Fruit fly (Drosophila melanogaster) whole organism, embryonic: Measurements from ENCODE around the gene CG1628.

ENCODE experiments used
- Atf3 ChIP-seq: fragments of 200-800 bp; sonication (Bioruptor generic); optimal IDR thresholded peaks from 3 replicates; lab custom pipeline; 2016; ENCODE audit warnings: missing biosample characterization, missing genetic modification characterization
- CG10431 ChIP-seq: fragments of 200-800 bp; sonication (Bioruptor generic); optimal IDR thresholded peaks from 3 replicates; lab custom pipeline; 2018; ENCODE audit warnings: missing biosample characterization, mild to moderate bottlenecking, missing genetic modification characterization
- CG11504 ChIP-seq: fragments of 200-800 bp; sonication (Bioruptor generic); optimal IDR thresholded peaks from 3 replicates; lab custom pipeline; 2019; ENCODE audit warnings: missing biosample characterization, mild to moderate bottlenecking, missing genetic modification characterization, moderate library complexity
- CG12391 ChIP-seq: fragments of 200-800 bp; sonication (Bioruptor generic); optimal IDR thresholded peaks from 3 replicates; lab custom pipeline; 2018; ENCODE audit warnings: missing biosample characterization, mild to moderate bottlenecking, missing genetic modification characterization, moderate library complexity
- CG15601 ChIP-seq: fragments of 200-800 bp; sonication (Bioruptor generic); optimal IDR thresholded peaks from 3 replicates; lab custom pipeline; 2019; ENCODE audit warnings: missing biosample characterization, mild to moderate bottlenecking, missing genetic modification characterization, moderate library complexity
- CG17361 ChIP-seq: fragments of 200-800 bp; sonication (Bioruptor generic); IDR thresholded peaks from 3 replicates; pipeline ENCODE4 v1.3.6; 2022; ENCODE audit warnings: missing biosample characterization, missing genetic modification characterization
- CG18476 ChIP-seq: fragments of 200-800 bp; sonication (Bioruptor generic); optimal IDR thresholded peaks from 2 replicates; lab custom pipeline; 2016; ENCODE audit warnings: missing biosample characterization, mild to moderate bottlenecking, missing genetic modification characterization
- CG2678 ChIP-seq: fragments of 200-800 bp; sonication (Bioruptor generic); optimal IDR thresholded peaks from 3 replicates; lab custom pipeline; 2019; ENCODE audit warnings: missing biosample characterization, mild to moderate bottlenecking, missing genetic modification characterization, moderate library complexity
- CG4404 ChIP-seq: fragments of 200-800 bp; sonication (Bioruptor generic); IDR thresholded peaks from 2 replicates; pipeline ENCODE4 v1.3.6; 2022; ENCODE audit warnings: missing biosample characterization, missing genetic modification characterization
- CG4707 ChIP-seq: fragments of 200-800 bp; sonication (Bioruptor generic); optimal IDR thresholded peaks from 2 replicates; lab custom pipeline; 2018; ENCODE audit warnings: missing biosample characterization, mild to moderate bottlenecking, missing genetic modification characterization, moderate library complexity
- CG7928 ChIP-seq: fragments of 200-800 bp; sonication (Bioruptor generic); optimal IDR thresholded peaks from 2 replicates; lab custom pipeline; 2017; ENCODE audit warnings: missing biosample characterization, mild to moderate bottlenecking, missing genetic modification characterization
- CG8478 ChIP-seq: fragments of >200 bp; optimal IDR thresholded peaks from 2 replicates; lab custom pipeline; 2018
- CG9609 ChIP-seq: fragments of 200-800 bp; sonication (Bioruptor generic); optimal IDR thresholded peaks from 3 replicates; lab custom pipeline; 2016; ENCODE audit warnings: missing biosample characterization, missing genetic modification characterization
- CG9876 ChIP-seq: fragments of 200-800 bp; sonication (Bioruptor generic); optimal IDR thresholded peaks from 2 replicates; lab custom pipeline; 2016; ENCODE audit warnings: missing biosample characterization, missing genetic modification characterization
- Fer1 ChIP-seq: fragments of 200-800 bp; sonication (Bioruptor generic); optimal IDR thresholded peaks from 2 replicates; lab custom pipeline; 2017; ENCODE audit warnings: missing biosample characterization, mild to moderate bottlenecking, missing genetic modification characterization
- Hr39 ChIP-seq: fragments of >200 bp; optimal IDR thresholded peaks from 2 replicates; lab custom pipeline; 2017
- Nf-YB ChIP-seq: fragments of 200-800 bp; sonication (Bioruptor generic); optimal IDR thresholded peaks from 3 replicates; lab custom pipeline; 2019; ENCODE audit warnings: missing biosample characterization, mild to moderate bottlenecking, missing genetic modification characterization, moderate library complexity
- Trl ChIP-seq, 3 experiments: fragments of >200 bp in 2 of 3; fragments of 200-800 bp in 1 of 3; sonication (Bioruptor generic) in 1 of 3; optimal IDR thresholded peaks; 2 replicates in 1 of 3; 3 replicates in 2 of 3; lab custom pipeline; 2016 to 2017; ENCODE audit warnings: missing biosample characterization in 1 of 3, missing genetic modification characterization in 1 of 3
- Usf ChIP-seq: fragments of 200-800 bp; sonication (Bioruptor generic); optimal IDR thresholded peaks from 2 replicates; lab custom pipeline; 2017; ENCODE audit warnings: missing genotype, missing biosample characterization, missing genetic modification characterization
- bsh ChIP-seq, 2 experiments: fragments of 200-800 bp; sonication (Bioruptor generic); optimal IDR thresholded peaks; 2 replicates each; lab custom pipeline; 2017 to 2018; ENCODE audit warnings: mild to moderate bottlenecking in 2 of 2, missing biosample characterization in 2 of 2, missing genetic modification characterization in 2 of 2, moderate library complexity in 1 of 2
- btn ChIP-seq: fragments of 200-800 bp; sonication (Bioruptor generic); optimal IDR thresholded peaks from 2 replicates; lab custom pipeline; 2016; ENCODE audit warnings: missing biosample characterization, missing genetic modification characterization
- cato ChIP-seq: fragments of 200-800 bp; sonication (Bioruptor generic); optimal IDR thresholded peaks from 2 replicates; lab custom pipeline; 2016; ENCODE audit warnings: missing biosample characterization, missing genetic modification characterization, borderline replicate concordance
- chinmo ChIP-seq: fragments of 200-800 bp; sonication (Bioruptor generic); IDR thresholded peaks from 4 replicates; pipeline ENCODE4 v1.3.6; 2022; ENCODE audit warnings: missing biosample characterization, missing genetic modification characterization; ENCODE audit not compliant: partially characterized antibody
- crol ChIP-seq: fragments of 200-800 bp; sonication (Bioruptor generic); IDR thresholded peaks from 2 replicates; pipeline ENCODE4 v1.3.6; 2022; ENCODE audit warnings: missing biosample characterization, missing genetic modification characterization
- disco-r ChIP-seq: fragments of 200-800 bp; sonication (Bioruptor generic); optimal IDR thresholded peaks from 2 replicates; lab custom pipeline; 2016; ENCODE audit warnings: missing biosample characterization, missing genetic modification characterization
- dmrt99B ChIP-seq: fragments of 200-800 bp; sonication (Bioruptor generic); optimal IDR thresholded peaks from 2 replicates; lab custom pipeline; 2018; ENCODE audit warnings: missing biosample characterization, mild to moderate bottlenecking, missing genetic modification characterization, moderate library complexity
- dpn ChIP-seq, 2 experiments: fragments of 200-800 bp; sonication (Bioruptor generic); optimal IDR thresholded peaks; 3 replicates each; lab custom pipeline; 2016; ENCODE audit warnings: missing biosample characterization in 2 of 2, missing genetic modification characterization in 2 of 2
- eve ChIP-seq, 2 experiments: fragments of >200 bp; optimal IDR thresholded peaks; 2 replicates each; lab custom pipeline; 2017; ENCODE audit warnings: missing biosample characterization in 2 of 2, missing genetic modification characterization in 2 of 2
- gcm ChIP-seq: fragments of 200-800 bp; sonication (Bioruptor generic); optimal IDR thresholded peaks from 2 replicates; lab custom pipeline; 2019; ENCODE audit warnings: missing biosample characterization, mild to moderate bottlenecking, missing genetic modification characterization, moderate library complexity
- gcm2 ChIP-seq: fragments of 200-800 bp; sonication (Bioruptor generic); optimal IDR thresholded peaks from 2 replicates; lab custom pipeline; 2016; ENCODE audit warnings: missing biosample characterization, missing genetic modification characterization
- gem ChIP-seq: fragments of 200-800 bp; sonication (Bioruptor generic); optimal IDR thresholded peaks from 2 replicates; lab custom pipeline; 2019; ENCODE audit warnings: missing biosample characterization, mild to moderate bottlenecking, missing genetic modification characterization, moderate library complexity
- ind ChIP-seq: fragments of 200-800 bp; sonication (Bioruptor generic); optimal IDR thresholded peaks from 3 replicates; lab custom pipeline; 2016; ENCODE audit warnings: missing biosample characterization, missing genetic modification characterization
- jumu ChIP-seq: fragments of 200-800 bp; sonication (Bioruptor generic); optimal IDR thresholded peaks from 3 replicates; lab custom pipeline; 2016; ENCODE audit warnings: missing biosample characterization, missing genetic modification characterization
- peb ChIP-seq: fragments of 200-800 bp; sonication (Bioruptor generic); IDR thresholded peaks from 2 replicates; pipeline ENCODE4 v1.3.6; 2022; ENCODE audit warnings: missing biosample characterization, missing genetic modification characterization
- phol ChIP-seq: fragments of 200-800 bp; sonication (Bioruptor generic); optimal IDR thresholded peaks from 3 replicates; lab custom pipeline; 2018; ENCODE audit warnings: missing biosample characterization, mild to moderate bottlenecking, missing genetic modification characterization, moderate library complexity
- pum ChIP-seq: fragments of 200-800 bp; sonication (Bioruptor generic); optimal IDR thresholded peaks from 2 replicates; lab custom pipeline; 2016; ENCODE audit warnings: missing biosample characterization, missing genetic modification characterization
- sc ChIP-seq, 3 experiments: fragments of >200 bp in 2 of 3; fragments of 200-800 bp in 1 of 3; sonication (Bioruptor generic) in 1 of 3; optimal IDR thresholded peaks; 2 replicates in 2 of 3; 3 replicates in 1 of 3; lab custom pipeline; 2017; ENCODE audit warnings: mild to moderate bottlenecking in 1 of 3, missing biosample characterization in 1 of 3, missing genetic modification characterization in 1 of 3, missing genetic modification reagents in 1 of 3
- sens ChIP-seq: fragments of 200-800 bp; sonication (Bioruptor generic); peaks from one replicate; lab custom pipeline; 2016; ENCODE audit warnings: missing biosample characterization, missing genetic modification characterization
- tap ChIP-seq: fragments of 200-800 bp; optimal IDR thresholded peaks from 3 replicates; lab custom pipeline; 2019; ENCODE audit warnings: missing biosample characterization, mild to moderate bottlenecking, missing genetic modification characterization, moderate library complexity

The CG1628 gene

DNA sequence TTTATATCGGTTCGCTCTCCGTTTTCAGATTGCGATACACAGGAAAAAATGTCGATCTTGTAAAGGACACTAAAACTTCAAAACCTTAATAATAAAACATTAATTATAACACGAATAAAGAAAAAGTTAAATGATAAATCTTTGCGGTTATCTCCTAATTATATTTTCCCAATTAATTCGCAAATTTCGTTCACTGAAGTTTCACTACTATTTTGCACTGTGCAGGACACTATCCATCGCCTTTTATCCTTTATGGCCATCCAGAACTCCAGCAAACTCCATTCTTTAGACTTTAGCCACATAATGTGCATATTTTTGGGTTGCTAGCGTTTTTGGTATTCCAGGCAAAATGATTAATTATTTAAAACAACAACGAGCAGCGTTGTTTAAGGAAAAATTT is 53.5 kb downstream of the CG1628 start:
- TF ChIP-seq phol (tag; lab: Kevin White, UChicago) = peak; percentile 6
- TF ChIP-seq pum (GFP tag; lab: Kevin White, UChicago) = no peak
- TF ChIP-seq CG10431 (GFP tag; lab: Kevin White, UChicago) = no peak
- TF ChIP-seq CG12391 (tag; lab: Kevin White, UChicago) = no peak
- no peak for TF ChIP-seq btn (GFP tag; lab: Kevin White, UChicago)
- TF ChIP-seq CG11504 (tag; lab: Kevin White, UChicago) = peak; percentile 13
- TF ChIP-seq disco-r (GFP tag; lab: Kevin White, UChicago) = no peak
- TF ChIP-seq CG8478 = no peak
- TF ChIP-seq tap (tag; lab: Kevin White, UChicago) = no peak
- no peak for TF ChIP-seq ind (GFP tag; lab: Kevin White, UChicago)
- TF ChIP-seq CG7928 = no peak
- no peak for TF ChIP-seq Hr39 (lab: Kevin White, UChicago)
- no peak for TF ChIP-seq CG18476 (GFP tag; lab: Kevin White, UChicago)
- no peak for TF ChIP-seq jumu (GFP tag; lab: Kevin White, UChicago)
- no peak for TF ChIP-seq peb (GFP tag; lab: Robert Waterston, UW)
- TF ChIP-seq gcm2 (GFP tag; lab: Kevin White, UChicago) = no peak
- TF ChIP-seq CG9876 (GFP tag; lab: Kevin White, UChicago) = no peak
- TF ChIP-seq gcm = no peak
- TF ChIP-seq CG17361 (GFP tag; lab: Robert Waterston, UW) = no peak
- TF ChIP-seq bsh (GFP tag; optimal IDR thresholded peaks at IDR 0.05; lab: Kevin White, UChicago) = peak in 1 of 2 experiments; percentile 10
- no peak for TF ChIP-seq Trl (optimal IDR thresholded peaks at IDR 0.05; lab: Kevin White, UChicago)
- TF ChIP-seq Trl (GFP tag; optimal IDR thresholded peaks at IDR 0.05; lab: Kevin White, UChicago) = no peak
- TF ChIP-seq Atf3 = no peak
- no peak for TF ChIP-seq CG4707 (GFP tag; lab: Kevin White, UChicago)
- no peak for TF ChIP-seq crol (GFP tag; lab: Robert Waterston, UW)
- no peak for TF ChIP-seq chinmo
- no peak for TF ChIP-seq dmrt99B (tag; lab: Kevin White, UChicago)
- no peak for TF ChIP-seq cato (GFP tag; lab: Kevin White, UChicago)
- no peak for TF ChIP-seq CG9609 (GFP tag; lab: Kevin White, UChicago)
- TF ChIP-seq dpn (GFP tag; optimal IDR thresholded peaks at IDR 0.05; lab: Kevin White, UChicago) = no peak
- TF ChIP-seq sens (GFP tag; lab: Kevin White, UChicago) = peak; percentile 66
- TF ChIP-seq Nf-YB = no peak
- TF ChIP-seq eve (GFP tag; optimal IDR thresholded peaks at IDR 0.05; lab: Kevin White, UChicago) = peak in 1 of 2 experiments; percentile 37
- peak; percentile 35 for TF ChIP-seq gem (tag; lab: Kevin White, UChicago)
- no peak for TF ChIP-seq CG2678 (tag; lab: Kevin White, UChicago)
- no peak for TF ChIP-seq sc (optimal IDR thresholded peaks at IDR 0.05; lab: Kevin White, UChicago)
- no peak for TF ChIP-seq sc (GFP tag; optimal IDR thresholded peaks at IDR 0.05; lab: Kevin White, UChicago)
- no peak for TF ChIP-seq Usf (GFP tag; lab: Kevin White, UChicago)
- no peak for TF ChIP-seq Fer1 (GFP tag; lab: Kevin White, UChicago)
- no peak for TF ChIP-seq CG15601 (tag; lab: Kevin White, UChicago)
- TF ChIP-seq CG4404 = no peak
